Fruit fly (Drosophila melanogaster): Measurements from ENCODE around the gene CG9588.
A peak's percentile ranks its signal among the peaks of the same experiment; 100 is the strongest.

The CG9588 gene

DNA sequence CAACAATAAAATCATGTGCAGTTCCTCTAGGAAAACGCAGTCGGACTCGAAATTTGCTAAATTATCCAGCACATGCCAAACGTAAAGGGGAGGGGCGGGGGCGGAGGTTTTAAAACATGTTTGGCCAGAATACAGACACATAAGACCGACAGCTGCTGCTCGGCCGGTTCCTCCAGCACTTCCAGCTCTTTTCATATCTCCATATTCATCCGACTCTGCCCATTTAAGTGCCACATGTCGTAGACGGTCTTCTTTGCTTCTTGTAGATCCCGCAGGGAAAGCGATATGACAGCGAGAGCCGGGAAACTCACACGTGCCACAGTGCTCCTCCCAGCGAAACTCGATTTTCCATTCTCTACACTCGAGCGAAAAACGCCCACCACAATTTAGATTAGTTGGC is 42.6 kb upstream of the CG9588 start:
- TF ChIP-seq HLH54F (GFP tag; optimal IDR thresholded peaks at IDR 0.05) (no peak), Dad (GFP tag; optimal IDR thresholded peaks at IDR 0.05) (no peak), CG14965 (GFP tag; optimal IDR thresholded peaks at IDR 0.05; ENCODE audit: borderline replicate concordance) (no peak), Atf6 (GFP tag; IDR thresholded peaks at IDR 0.05) (no peak), CG12219 (GFP tag; optimal IDR thresholded peaks at IDR 0.05) (no peak), Optix (GFP tag; IDR thresholded peaks at IDR 0.05) (no peak), CG10565 (GFP tag; optimal IDR thresholded peaks at IDR 0.05) (no peak), BtbVII (GFP tag; optimal IDR thresholded peaks at IDR 0.05) (no peak), kah (GFP tag; optimal IDR thresholded peaks at IDR 0.05) (no peak), CG3726 (GFP tag; IDR thresholded peaks at IDR 0.05) (no peak), jumu (GFP tag; optimal IDR thresholded peaks at IDR 0.05) (no peak), CG6654 (GFP tag; optimal IDR thresholded peaks at IDR 0.05) (no peak), twi (tag; optimal IDR thresholded peaks at IDR 0.05) (peak; percentile 98), vnd (GFP tag; IDR thresholded peaks at IDR 0.05; ENCODE audit: partially characterized antibody) (no peak), CG6254 (GFP tag; optimal IDR thresholded peaks at IDR 0.05) (no peak), usp (GFP tag; optimal IDR thresholded peaks at IDR 0.05) (no peak), ara (GFP tag; IDR thresholded peaks at IDR 0.05) (0 out of 2 replicates have a peak, but pooled peaks have one; percentile 10), CG18476 (GFP tag; optimal IDR thresholded peaks at IDR 0.05) (no peak), crol (GFP tag; IDR thresholded peaks at IDR 0.05) (peak; percentile 28), chinmo (GFP tag; IDR thresholded peaks at IDR 0.05; ENCODE audit: partially characterized antibody) (0 out of 4 replicates have a peak, but pooled peaks have one; percentile 32), D19B (GFP tag; optimal IDR thresholded peaks at IDR 0.05) (no peak), dan (GFP tag; IDR thresholded peaks at IDR 0.05) (no peak), CG18764 (GFP tag; optimal IDR thresholded peaks at IDR 0.05) (no peak), HHEX (GFP tag; optimal IDR thresholded peaks at IDR 0.05) (no peak), slp2 (GFP tag; optimal IDR thresholded peaks at IDR 0.05) (no peak), CG1024 (GFP tag; IDR thresholded peaks at IDR 0.05) (no peak), CG2199 (GFP tag; IDR thresholded peaks at IDR 0.05) (peak; percentile 74; the same call in 1 of the 3 replicates), Med (GFP tag) (peak; percentile 65), Gsc (GFP tag; IDR thresholded peaks at IDR 0.05) (no peak)

dm6 chr3R:13718076-13718475 is 41.6 kb upstream of the CG9588 start, which contains the start of gene Ubc87F:
Gene Ubc87F (minus strand): TSS chr3R:13718176.
- TF ChIP-seq sens (GFP tag) (peak; percentile 9), rib (GFP tag; IDR thresholded peaks at IDR 0.05) (no peak)

DNA sequence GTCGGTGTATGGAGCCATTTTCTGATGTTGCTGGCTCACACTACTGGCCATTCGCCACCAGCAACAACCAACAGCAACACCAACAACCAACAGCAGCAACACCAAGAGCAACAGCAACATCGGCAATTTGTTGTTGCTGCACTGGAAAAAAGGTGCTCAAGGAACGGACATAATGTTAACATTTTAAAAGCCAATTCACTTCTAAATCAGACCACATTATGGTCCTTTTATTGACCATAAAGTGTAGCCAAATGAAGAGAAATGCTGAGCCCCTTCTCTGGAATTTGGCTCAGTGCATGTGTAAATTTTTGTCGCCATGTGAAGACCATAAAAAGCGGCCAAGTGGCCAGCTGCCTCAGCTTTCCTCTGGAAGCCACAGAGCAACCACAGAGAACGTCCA is 40.3 kb upstream of the CG9588 start:
- TF ChIP-seq CG14965 (GFP tag; optimal IDR thresholded peaks at IDR 0.05; ENCODE audit: borderline replicate concordance) (no peak), ind (GFP tag; optimal IDR thresholded peaks at IDR 0.05) (peak; percentile 9), Chrac-16 (GFP tag; optimal IDR thresholded peaks at IDR 0.05) (no peak), Nf-YA (GFP tag; IDR thresholded peaks at IDR 0.05) (peak; percentile 46; the same call in 1 of the 2 replicates), CG17186 (GFP tag; optimal IDR thresholded peaks at IDR 0.05) (no peak), Hr51 (GFP tag; optimal IDR thresholded peaks at IDR 0.05) (peak in 1 of 2 experiments; percentile 16), CG12391 (tag; optimal IDR thresholded peaks at IDR 0.05) (peak; percentile 12), CG16779 (GFP tag; IDR thresholded peaks at IDR 0.05) (no peak), CG7372 (GFP tag; IDR thresholded peaks at IDR 0.05) (0 out of 2 replicates have a peak, but pooled peaks have one; percentile 29), CG11560 (tag; IDR thresholded peaks at IDR 0.05) (no peak), CG10431 (GFP tag; optimal IDR thresholded peaks at IDR 0.05) (no peak), Rfx (GFP tag; IDR thresholded peaks at IDR 0.05) (peak; percentile 35; the same call in 1 of the 2 replicates), cad (GFP tag; optimal IDR thresholded peaks at IDR 0.05) (no peak), CG10147 (GFP tag; optimal IDR thresholded peaks at IDR 0.05) (no peak), Lpt (GFP tag; optimal IDR thresholded peaks at IDR 0.05) (no peak), Dek (tag; optimal IDR thresholded peaks at IDR 0.05) (no peak), CG6689 (GFP tag; IDR thresholded peaks at IDR 0.05) (peak; percentile 39; the same call in 1 of the 2 replicates), Sox102F (GFP tag; optimal IDR thresholded peaks at IDR 0.05) (peak; percentile 17), zfh1 (GFP tag; IDR thresholded peaks at IDR 0.05) (peak; percentile 18; the same call in 1 of the 3 replicates), prd (optimal IDR thresholded peaks at IDR 0.05) (no peak), prd (GFP tag; IDR thresholded peaks at IDR 0.05) (peak; percentile 60; the same call in 2 of the 3 replicates)
